Worm (Caenorhabditis elegans): ENCODE measurements around the gene C04G2.5.

ce11 chrIV:10085401-10086187, 9.5 kb downstream of the C04G2.5 start, which contains the start of the genes col-2 and ndc-80:
- TF ChIP-seq ces-1 (GFP tag; optimal IDR thresholded peaks at IDR 0.05) (no peak), mdl-1 (tag; optimal IDR thresholded peaks at IDR 0.05) (peak in 1 of 2 experiments; percentile 0), ama-1 (optimal IDR thresholded peaks at IDR 0.05) (no peak), ceh-82 (tag; optimal IDR thresholded peaks at IDR 0.05) (no peak), mxl-2 (GFP tag; conservative IDR thresholded peaks at IDR 0.05) (no peak), skn-1 (tag; optimal IDR thresholded peaks at IDR 0.05) (no peak), unc-39 (tag; optimal IDR thresholded peaks at IDR 0.05) (no peak), zfp-2 (tag; optimal IDR thresholded peaks at IDR 0.05) (no peak), pha-4 (GFP tag; IDR thresholded peaks at IDR 0.05) (no peak), pha-4 (tag; optimal IDR thresholded peaks at IDR 0.05) (peak; percentile 76), php-3 (GFP tag; IDR thresholded peaks at IDR 0.05) (no peak)

Data from whole organism, L4 larva.